Fruit fly (Drosophila melanogaster): ENCODE results near the gene CG5787.

The CG5787 gene

DNA sequence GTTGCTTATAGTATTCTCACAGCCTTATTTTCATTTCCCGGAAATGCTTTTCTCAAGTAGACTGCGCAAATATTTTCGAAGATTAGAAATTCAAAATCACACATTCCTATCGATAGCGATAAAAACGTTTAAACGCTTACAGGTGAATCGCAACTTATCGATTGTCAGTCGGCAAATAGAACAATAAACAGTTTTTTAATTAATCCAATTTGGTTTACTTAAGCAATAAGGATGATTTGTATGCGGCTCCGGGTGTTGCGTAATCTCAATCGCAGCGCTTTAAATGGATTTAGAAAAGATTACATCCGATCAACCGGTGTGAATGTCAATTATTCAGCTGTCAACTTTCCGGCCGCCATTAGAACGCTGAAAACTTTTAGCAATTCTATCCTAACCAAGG is 5.2 kb downstream of the CG5787 start, which contains the start of the genes CG6180 and CG15484 (continued):
- TF ChIP-seq CG42726 (GFP tag; IDR thresholded peaks at IDR 0.05; ENCODE audit: partially characterized antibody) (no peak), gsb (GFP tag; IDR thresholded peaks at IDR 0.05) (no peak), Ets65A (GFP tag) (no peak), Hand (GFP tag; optimal IDR thresholded peaks at IDR 0.05) (no peak), CG15479 (GFP tag; optimal IDR thresholded peaks at IDR 0.05) (no peak), HLH54F (GFP tag; optimal IDR thresholded peaks at IDR 0.05) (no peak), wek (GFP tag; optimal IDR thresholded peaks at IDR 0.05) (no peak), row (GFP tag; IDR thresholded peaks at IDR 0.05) (no peak), fu2 (GFP tag; optimal IDR thresholded peaks at IDR 0.05) (no peak), org-1 (GFP tag; optimal IDR thresholded peaks at IDR 0.05) (no peak), CG17186 (GFP tag; optimal IDR thresholded peaks at IDR 0.05) (no peak), CG15011 (GFP tag; optimal IDR thresholded peaks at IDR 0.05) (no peak), ERR (GFP tag; optimal IDR thresholded peaks at IDR 0.05) (no peak), TFAM (GFP tag; optimal IDR thresholded peaks at IDR 0.05) (no peak), Adf1 (GFP tag; IDR thresholded peaks at IDR 0.05) (no peak), E2f2 (GFP tag; IDR thresholded peaks at IDR 0.05) (peak; percentile 81), Gsc (GFP tag; IDR thresholded peaks at IDR 0.05) (no peak), fd64A (GFP tag; optimal IDR thresholded peaks at IDR 0.05) (no peak), CG10543 (GFP tag; optimal IDR thresholded peaks at IDR 0.05) (no peak), Trl (optimal IDR thresholded peaks at IDR 0.05) (no peak), Trl (GFP tag; optimal IDR thresholded peaks at IDR 0.05) (no peak), gem (tag; optimal IDR thresholded peaks at IDR 0.05) (no peak), Vsx1 (GFP tag; optimal IDR thresholded peaks at IDR 0.05) (no peak), Opbp (GFP tag; IDR thresholded peaks at IDR 0.05; ENCODE audit: partially characterized antibody) (peak; percentile 23; the same call in 1 of the 3 replicates), ham (GFP tag; IDR thresholded peaks at IDR 0.05) (no peak), CG11696 (GFP tag; IDR thresholded peaks at IDR 0.05) (no peak), ken (GFP tag; IDR thresholded peaks at IDR 0.05) (no peak), Poxn (GFP tag; IDR thresholded peaks at IDR 0.05) (no peak), CG8924 (tag; optimal IDR thresholded peaks at IDR 0.05) (no peak), gcm2 (GFP tag; optimal IDR thresholded peaks at IDR 0.05) (no peak), peb (GFP tag; IDR thresholded peaks at IDR 0.05) (no peak), Deaf1 (tag; optimal IDR thresholded peaks at IDR 0.05) (no peak), CG34376 (GFP tag; optimal IDR thresholded peaks at IDR 0.05) (peak; percentile 12), CG18011 (GFP tag; optimal IDR thresholded peaks at IDR 0.05) (peak; percentile 39), dati (GFP tag; IDR thresholded peaks at IDR 0.05) (no peak), sug (tag; optimal IDR thresholded peaks at IDR 0.05) (no peak), CG12769 (tag; optimal IDR thresholded peaks at IDR 0.05) (no peak), Abd-B (GFP tag; optimal IDR thresholded peaks at IDR 0.05) (no peak), Side (GFP tag; optimal IDR thresholded peaks at IDR 0.05) (no peak), CoRest (tag; optimal IDR thresholded peaks at IDR 0.05) (no peak), CG7745 (tag; optimal IDR thresholded peaks at IDR 0.05) (no peak), her (GFP tag; optimal IDR thresholded peaks at IDR 0.05) (no peak), Med (GFP tag) (peak; percentile 83), CG7786 (GFP tag; optimal IDR thresholded peaks at IDR 0.05) (no peak), CG11247 (GFP tag; IDR thresholded peaks at IDR 0.05) (no peak), cas (GFP tag; IDR thresholded peaks at IDR 0.05) (no peak), CG31388 (GFP tag; optimal IDR thresholded peaks at IDR 0.05) (no peak), stc (GFP tag; IDR thresholded peaks at IDR 0.05) (no peak), CG17385 (GFP tag; optimal IDR thresholded peaks at IDR 0.05) (peak; percentile 22), BEAF-32 (GFP tag; optimal IDR thresholded peaks at IDR 0.05) (peak; percentile 55), Oli (tag; optimal IDR thresholded peaks at IDR 0.05) (no peak), CG8359 (GFP tag; optimal IDR thresholded peaks at IDR 0.05; ENCODE audit: borderline replicate concordance) (no peak), CG4404 (GFP tag; IDR thresholded peaks at IDR 0.05) (no peak)

All from whole organism, embryonic.